Worm (Caenorhabditis elegans) whole organism, mixed stage, embryonic: ENCODE data around the gene F42A6.1.
"Not testable (repeated sequence)": the region's sequence is repeated elsewhere in the genome, so short reads cannot be mapped to it uniquely, and the experiment has no call there.

Source experiments
- nhr-28 ChIP-seq: fragments of 150-350 bp; optimal IDR thresholded peaks from 2 replicates; lab custom pipeline; 2014; ENCODE audit warnings: missing biosample characterization, missing genetic modification characterization
- unc-62 ChIP-seq: fragments of 150-350 bp; optimal IDR thresholded peaks from 2 replicates; lab custom pipeline; 2014; ENCODE audit warnings: missing biosample characterization, missing genetic modification reagents, missing genetic modification characterization

ce11 chrIV:3313311-3313710 is 41.5 kb upstream of the F42A6.1 start:
- TF ChIP-seq unc-62 (GFP tag; lab: Kevin White, UChicago); nhr-28 (tag; lab: Kevin White, UChicago): not testable (repeated sequence)
